Worm (Caenorhabditis elegans) whole organism, late embryonic: ENCODE data around the gene F42C5.5.

Source experiments
- T23F11.4 ChIP-seq: fragments of 200-800 bp; sonication (Bioruptor generic); optimal IDR thresholded peaks from 2 replicates; lab custom pipeline; 2018; ENCODE audit warnings: mild to moderate bottlenecking, missing genetic modification characterization, missing compliant biosample characterization
- ceh-18 ChIP-seq: sonication (generic microtip); optimal IDR thresholded peaks from 2 replicates; lab custom pipeline; 2016; ENCODE audit warnings: missing genetic modification characterization, missing compliant biosample characterization
- ceh-22 ChIP-seq: sonication (generic microtip); optimal IDR thresholded peaks from 2 replicates; lab custom pipeline; 2017; ENCODE audit warnings: missing biosample characterization, missing genetic modification characterization
- ceh-24 ChIP-seq: sonication (generic microtip); optimal IDR thresholded peaks from 2 replicates; lab custom pipeline; 2016; ENCODE audit warnings: mild to moderate bottlenecking, missing genetic modification characterization, missing compliant biosample characterization
- ceh-31 ChIP-seq: sonication (generic microtip); optimal IDR thresholded peaks from 2 replicates; lab custom pipeline; 2016; ENCODE audit warnings: missing genetic modification characterization, missing compliant biosample characterization
- ceh-45 ChIP-seq: fragments of 200-800 bp; sonication (Bioruptor generic); IDR thresholded peaks from 2 replicates; pipeline ENCODE4 v1.3.6; 2022; ENCODE audit warnings: missing genetic modification reagents, missing genetic modification characterization, missing compliant biosample characterization
- elt-2 ChIP-seq: sonication (generic microtip); optimal IDR thresholded peaks from 2 replicates; lab custom pipeline; 2016; ENCODE audit warnings: missing genetic modification reagents, missing genetic modification characterization, missing compliant biosample characterization
- ets-4 ChIP-seq: sonication (generic microtip); optimal IDR thresholded peaks from 2 replicates; lab custom pipeline; 2016; ENCODE audit warnings: missing genetic modification characterization, missing compliant biosample characterization
- fax-1 ChIP-seq: sonication (generic microtip); optimal IDR thresholded peaks from 2 replicates; lab custom pipeline; 2016; ENCODE audit warnings: missing genotype, missing genetic modification characterization, missing compliant biosample characterization
- fkh-10 ChIP-seq: fragments of 150-350 bp; optimal IDR thresholded peaks from 2 replicates; lab custom pipeline; 2014; ENCODE audit warnings: missing biosample characterization, missing genetic modification reagents, missing genetic modification characterization
- fkh-6 ChIP-seq: sonication (generic microtip); optimal IDR thresholded peaks from 2 replicates; lab custom pipeline; 2016; ENCODE audit warnings: missing genetic modification characterization, missing compliant biosample characterization
- hlh-13 ChIP-seq: fragments of 200-800 bp; sonication (Bioruptor generic); optimal IDR thresholded peaks from 2 replicates; lab custom pipeline; 2018; ENCODE audit warnings: mild to moderate bottlenecking, missing genetic modification characterization, missing compliant biosample characterization
- hlh-15 ChIP-seq: sonication (generic microtip); optimal IDR thresholded peaks from 2 replicates; lab custom pipeline; 2016; ENCODE audit warnings: missing genetic modification characterization, missing compliant biosample characterization
- hlh-30 ChIP-seq: sonication (generic microtip); optimal IDR thresholded peaks from 2 replicates; lab custom pipeline; 2017; ENCODE audit warnings: antibody characterized with exemption, missing genetic modification characterization, missing compliant biosample characterization; ENCODE audit not compliant: insufficient read depth
- hlh-6 ChIP-seq: sonication (generic microtip); optimal IDR thresholded peaks from 2 replicates; lab custom pipeline; 2016; ENCODE audit warnings: missing genotype, missing genetic modification characterization, missing compliant biosample characterization
- hlh-8 ChIP-seq: sonication (generic microtip); optimal IDR thresholded peaks from 2 replicates; lab custom pipeline; 2016; ENCODE audit warnings: missing genotype, missing genetic modification characterization, missing compliant biosample characterization
- lin-11 ChIP-seq: fragments of 200-800 bp; sonication (Bioruptor generic); optimal IDR thresholded peaks from 2 replicates; lab custom pipeline; 2018; ENCODE audit warnings: mild to moderate bottlenecking, missing genetic modification characterization, missing compliant biosample characterization
- madf-2 ChIP-seq: sonication (generic microtip); optimal IDR thresholded peaks from 2 replicates; lab custom pipeline; 2017; ENCODE audit warnings: missing genetic modification characterization, missing compliant biosample characterization
- nfya-1 ChIP-seq: sonication (generic microtip); optimal IDR thresholded peaks from 2 replicates; lab custom pipeline; 2017; ENCODE audit warnings: missing genetic modification characterization, mild to moderate bottlenecking, missing compliant biosample characterization, antibody characterized with exemption, moderate library complexity
- nhr-11 ChIP-seq: fragments of 150-350 bp; optimal IDR thresholded peaks from 2 replicates; lab custom pipeline; 2014; ENCODE audit warnings: missing biosample characterization, missing genetic modification characterization
- odd-2 ChIP-seq: sonication (generic microtip); optimal IDR thresholded peaks from 2 replicates; lab custom pipeline; 2017; ENCODE audit warnings: antibody characterized with exemption, mild to moderate bottlenecking, missing genetic modification characterization, missing compliant biosample characterization
- pag-3 ChIP-seq: sonication (generic microtip); optimal IDR thresholded peaks from 2 replicates; lab custom pipeline; 2016; ENCODE audit warnings: missing compliant biosample characterization, missing genetic modification characterization, borderline replicate concordance
- pat-9 ChIP-seq: fragments of 200-800 bp; sonication (Bioruptor generic); optimal IDR thresholded peaks from 2 replicates; lab custom pipeline; 2018; ENCODE audit warnings: mild to moderate bottlenecking, missing genetic modification characterization, moderate library complexity, missing compliant biosample characterization
- pax-1 ChIP-seq: fragments of 150-350 bp; optimal IDR thresholded peaks from 2 replicates; lab custom pipeline; 2014; ENCODE audit warnings: missing biosample characterization, missing genetic modification characterization
- pqm-1 ChIP-seq: sonication (generic microtip); optimal IDR thresholded peaks from 2 replicates; lab custom pipeline; 2016; ENCODE audit warnings: missing genetic modification characterization, missing compliant biosample characterization
- pros-1 ChIP-seq: fragments of 150-350 bp; optimal IDR thresholded peaks from 2 replicates; lab custom pipeline; 2014; ENCODE audit warnings: missing biosample characterization, missing genetic modification reagents, missing genetic modification characterization
- rnt-1 ChIP-seq: sonication (generic microtip); optimal IDR thresholded peaks from 2 replicates; lab custom pipeline; 2016; ENCODE audit warnings: missing genetic modification characterization, missing compliant biosample characterization
- sdc-2 ChIP-seq: sonication (generic microtip); optimal IDR thresholded peaks from 2 replicates; lab custom pipeline; 2016; ENCODE audit warnings: missing genotype, missing genetic modification characterization, missing compliant biosample characterization
- sox-4 ChIP-seq: sonication (generic microtip); optimal IDR thresholded peaks from 2 replicates; lab custom pipeline; 2017; ENCODE audit warnings: mild to moderate bottlenecking, missing genetic modification characterization, inconsistent platforms, missing compliant biosample characterization
- syd-9 ChIP-seq: sonication (generic microtip); optimal IDR thresholded peaks from 2 replicates; lab custom pipeline; 2016; ENCODE audit warnings: mild to moderate bottlenecking, missing genetic modification characterization, moderate library complexity, missing compliant biosample characterization
- tbx-7 ChIP-seq: sonication (generic microtip); optimal IDR thresholded peaks from 2 replicates; lab custom pipeline; 2016; ENCODE audit warnings: missing genotype, missing genetic modification characterization, missing compliant biosample characterization
- ttx-3 ChIP-seq: sonication (generic microtip); optimal IDR thresholded peaks from 2 replicates; lab custom pipeline; 2016; ENCODE audit warnings: missing genetic modification reagents, missing genetic modification characterization, missing compliant biosample characterization
- unc-3 ChIP-seq, 2 experiments: fragments of 200-800 bp in 1 of 2; sonication (Bioruptor generic) in 1 of 2; sonication (generic microtip) in 1 of 2; conservative IDR thresholded peaks in 1 of 2; optimal IDR thresholded peaks in 1 of 2; 2 replicates each; pipeline versions ENCODE4 v1.3.6 to Lab custom; 2016 to 2022; ENCODE audit warnings: missing compliant biosample characterization in 2 of 2, missing genetic modification characterization in 2 of 2, missing genetic modification reagents in 1 of 2
- unc-42 ChIP-seq: sonication (generic microtip); optimal IDR thresholded peaks from 2 replicates; lab custom pipeline; 2016; ENCODE audit warnings: missing genotype, missing genetic modification characterization, missing compliant biosample characterization
- unc-86 ChIP-seq: sonication (generic microtip); optimal IDR thresholded peaks from 2 replicates; lab custom pipeline; 2016; ENCODE audit warnings: missing genetic modification characterization, missing compliant biosample characterization
- zip-5 ChIP-seq: sonication (generic microtip); optimal IDR thresholded peaks from 2 replicates; lab custom pipeline; 2016; ENCODE audit warnings: missing genetic modification characterization, missing compliant biosample characterization

The F42C5.5 gene

DNA sequence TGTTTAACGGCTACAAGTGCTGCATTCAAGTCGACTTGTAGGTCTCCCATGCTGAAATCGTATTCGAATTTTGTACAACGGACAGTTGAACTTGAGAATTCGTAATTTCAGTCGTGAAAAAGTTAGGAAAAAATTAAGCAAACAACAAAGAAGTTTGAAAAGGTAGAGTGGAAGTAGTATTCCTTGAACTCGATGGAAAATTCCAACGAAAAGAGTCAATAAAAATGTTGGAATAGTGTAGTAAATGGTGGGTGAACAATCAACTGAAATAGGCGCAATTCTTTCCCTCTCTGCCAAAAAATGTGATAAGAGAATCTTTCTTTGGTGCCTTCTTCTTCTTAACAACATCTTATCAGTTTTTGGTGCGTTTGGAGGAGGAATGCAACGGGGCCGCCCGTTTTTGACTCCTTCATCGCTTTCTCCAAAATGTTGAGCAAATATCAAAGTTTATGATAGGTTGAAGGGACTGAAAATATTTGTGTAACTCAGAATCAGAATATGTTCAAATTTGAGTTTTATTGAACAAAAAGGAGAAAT is 32.7 kb upstream of the F42C5.5 start, which contains the start of gene ifo-1:
Gene ifo-1 (minus strand): TSS at position 51 of the 537 bp plus-strand sequence.
- TF ChIP-seq elt-2 (peak; percentile 86), hlh-15 (no peak)

DNA sequence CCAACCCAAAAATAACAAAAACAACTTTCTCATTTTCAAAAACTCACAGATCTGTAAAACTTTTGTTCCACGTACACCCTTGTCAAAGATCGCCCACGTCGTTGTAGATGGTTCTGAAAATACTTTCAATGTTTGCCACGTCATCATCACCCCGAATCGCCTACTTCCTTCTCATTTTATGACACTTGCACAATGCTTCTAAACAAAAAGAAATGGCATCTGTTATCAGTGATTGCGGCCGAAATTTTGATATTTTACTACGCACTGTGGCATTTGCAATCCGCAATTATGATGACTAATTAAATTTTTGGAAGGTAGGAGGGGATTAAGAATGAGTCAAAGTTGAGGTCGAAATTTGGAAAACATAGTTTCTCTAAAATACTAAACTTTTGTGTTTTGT is 31.7 kb upstream of the F42C5.5 start:
- no peak for TF ChIP-seq lin-11 (tag; lab: Kevin White, UChicago)
- TF ChIP-seq nfya-1 (tag; lab: Kevin White, UChicago) = no peak
- no peak for TF ChIP-seq hlh-15
- TF ChIP-seq ceh-45 (GFP tag; lab: Robert Waterston, UW) = no peak
- TF ChIP-seq fkh-10 (GFP tag; lab: Kevin White, UChicago) = no peak
- no peak for TF ChIP-seq tbx-7
- TF ChIP-seq unc-42 (tag; lab: Kevin White, UChicago) = no peak
- no peak for TF ChIP-seq pros-1
- TF ChIP-seq ceh-31 (tag; lab: Kevin White, UChicago) = no peak
- TF ChIP-seq madf-2 (tag; lab: Kevin White, UChicago) = no peak
- TF ChIP-seq nhr-11 (tag; lab: Kevin White, UChicago) = no peak
- no peak for TF ChIP-seq ceh-24 (tag; lab: Kevin White, UChicago)
- no peak for TF ChIP-seq ttx-3 (tag; lab: Kevin White, UChicago)
- TF ChIP-seq unc-86 = no peak
- no peak for TF ChIP-seq elt-2

DNA sequence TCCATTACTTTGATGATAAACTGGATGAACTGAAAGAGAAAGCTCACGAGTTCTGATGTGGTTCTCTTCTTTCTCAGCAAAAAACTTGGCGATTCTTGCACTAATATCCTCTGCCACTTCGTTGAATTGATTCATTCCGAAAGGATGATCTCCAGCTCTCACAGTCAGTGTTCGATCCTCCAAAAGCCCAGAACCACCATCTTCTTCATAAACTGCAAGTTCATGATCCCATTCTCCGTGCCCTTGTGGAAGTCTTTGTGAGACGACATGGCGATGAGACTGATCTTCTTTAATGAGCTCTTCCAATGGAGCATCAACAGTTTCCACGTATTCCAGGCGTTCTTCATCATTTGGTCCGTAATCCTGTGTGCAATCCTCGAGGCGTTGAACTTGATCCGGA is 30.9 kb upstream of the F42C5.5 start:
- TF ChIP-seq odd-2 = no peak
- no peak for TF ChIP-seq ceh-24 (tag; lab: Kevin White, UChicago)
- no peak for TF ChIP-seq fax-1
- no peak for TF ChIP-seq pax-1 (tag; lab: Kevin White, UChicago)
- TF ChIP-seq syd-9 (tag; lab: Kevin White, UChicago) = no peak
- no peak for TF ChIP-seq nfya-1 (tag; lab: Kevin White, UChicago)
- TF ChIP-seq unc-3 (GFP tag; conservative IDR thresholded peaks at IDR 0.05; lab: Robert Waterston, UW) = no peak
- no peak for TF ChIP-seq unc-3 (tag; optimal IDR thresholded peaks at IDR 0.05; lab: Kevin White, UChicago)
- no peak for TF ChIP-seq ets-4 (tag; lab: Kevin White, UChicago)
- no peak for TF ChIP-seq rnt-1
- no peak for TF ChIP-seq ceh-18
- no peak for TF ChIP-seq pag-3 (tag; lab: Kevin White, UChicago)
- TF ChIP-seq tbx-7 = no peak
- no peak for TF ChIP-seq hlh-8 (tag; lab: Kevin White, UChicago)

DNA sequence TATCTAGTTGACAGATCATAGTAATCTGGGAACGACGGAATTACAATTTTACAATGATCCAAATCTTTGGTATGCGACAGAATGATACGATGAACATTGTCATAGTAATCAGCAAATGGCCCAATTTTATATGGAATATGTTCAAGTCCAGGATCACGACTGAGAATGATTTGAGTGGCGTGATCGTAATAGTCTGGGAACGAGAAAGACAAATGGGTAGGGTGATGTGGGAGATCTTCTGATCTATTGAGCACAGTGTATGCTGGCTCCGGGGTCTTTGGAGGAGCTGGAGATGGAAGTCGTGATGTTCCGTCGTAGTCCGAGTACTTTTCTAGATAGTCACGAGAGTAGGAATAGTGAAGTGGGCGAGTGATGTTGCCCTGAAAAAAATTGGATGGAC is 29.9 kb upstream of the F42C5.5 start:
- no peak for TF ChIP-seq tbx-7
- TF ChIP-seq sox-4 (tag; lab: Kevin White, UChicago) = no peak
- TF ChIP-seq pax-1 (tag; lab: Kevin White, UChicago) = no peak
- TF ChIP-seq fkh-6 (tag; lab: Kevin White, UChicago) = no peak

DNA sequence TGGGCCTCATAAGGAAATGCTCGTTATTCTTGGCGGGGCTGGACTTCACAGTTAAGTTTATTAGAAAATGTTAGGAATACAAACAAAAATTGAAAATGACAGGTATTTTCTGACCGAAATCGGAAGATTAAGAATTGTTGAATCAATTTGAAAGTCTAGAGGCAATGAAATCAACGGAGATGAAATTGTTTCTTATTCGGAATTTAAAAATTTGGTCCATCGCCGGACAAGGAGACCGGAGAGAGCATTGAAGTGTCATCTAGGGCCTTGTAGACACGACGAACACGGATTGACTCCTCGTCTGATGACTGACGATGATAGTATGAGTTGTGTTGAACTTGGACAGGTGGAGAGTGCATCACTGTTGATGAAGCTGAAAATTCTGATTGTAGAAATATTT is 26.7 kb upstream of the F42C5.5 start:
- no peak for TF ChIP-seq hlh-13 (GFP tag; lab: Kevin White, UChicago)
- TF ChIP-seq hlh-30 = no peak
- TF ChIP-seq zip-5 (tag; lab: Kevin White, UChicago) = no peak
- TF ChIP-seq sdc-2 (tag; lab: Kevin White, UChicago) = no peak
- TF ChIP-seq hlh-8 (tag; lab: Kevin White, UChicago) = no peak
- no peak for TF ChIP-seq T23F11.4 (GFP tag; lab: Kevin White, UChicago)
- no peak for TF ChIP-seq rnt-1
- no peak for TF ChIP-seq sox-4 (tag; lab: Kevin White, UChicago)
- TF ChIP-seq pag-3 (tag; lab: Kevin White, UChicago) = no peak
- TF ChIP-seq pat-9 (tag; lab: Kevin White, UChicago) = no peak
- no peak for TF ChIP-seq pqm-1 (tag; lab: Kevin White, UChicago)
- TF ChIP-seq ceh-22 (tag; lab: Kevin White, UChicago) = no peak
- TF ChIP-seq hlh-6 (tag; lab: Kevin White, UChicago) = no peak
